Worm (Caenorhabditis elegans) whole organism, midembryonic: ENCODE data around the gene ect-2.
A peak's percentile ranks its signal among the peaks of the same experiment; 100 is the strongest.

Source experiments
- T22C8.4 ChIP-seq: fragments of 200-800 bp; sonication (Bioruptor generic); IDR thresholded peaks from 2 replicates; pipeline ENCODE4 v1.3.6; 2022; ENCODE audit warnings: missing genetic modification characterization, missing compliant biosample characterization
- cog-1 ChIP-seq: sonication (generic microtip); optimal IDR thresholded peaks from 2 replicates; lab custom pipeline; 2016; ENCODE audit warnings: missing genetic modification characterization, missing compliant biosample characterization
- flt-1 ChIP-seq: fragments of 200-800 bp; sonication (Bioruptor generic); IDR thresholded peaks from 2 replicates; pipeline ENCODE4 v1.3.6; 2022; ENCODE audit warnings: missing genetic modification characterization, missing compliant biosample characterization
- klf-2 ChIP-seq: fragments of 200-800 bp; sonication (Bioruptor generic); conservative IDR thresholded peaks from 2 replicates; pipeline ENCODE4 v1.3.6; 2022; ENCODE audit warnings: missing genetic modification reagents, missing genetic modification characterization, missing compliant biosample characterization
- med-1 ChIP-seq: sonication (generic microtip); optimal IDR thresholded peaks from 2 replicates; lab custom pipeline; 2017; ENCODE audit warnings: missing genetic modification characterization, mild to moderate bottlenecking, missing compliant biosample characterization, antibody characterized with exemption, missing genetic modification reagents; ENCODE audit not compliant: insufficient read depth
- ref-1 ChIP-seq: fragments of 200-800 bp; sonication (Bioruptor generic); conservative IDR thresholded peaks from 2 replicates; pipeline ENCODE4 v1.3.6; 2022; ENCODE audit warnings: missing genetic modification reagents, missing genetic modification characterization, missing compliant biosample characterization
- tab-1 ChIP-seq: fragments of 200-800 bp; sonication (Bioruptor generic); IDR thresholded peaks from 2 replicates; pipeline ENCODE4 v1.3.6; 2022; ENCODE audit warnings: missing genetic modification characterization, missing compliant biosample characterization
- ztf-23 ChIP-seq: fragments of 200-800 bp; sonication (Bioruptor generic); IDR thresholded peaks from 2 replicates; pipeline ENCODE4 v1.3.6; 2022; ENCODE audit warnings: missing genetic modification reagents, missing genetic modification characterization, missing compliant biosample characterization
- ztf-29 ChIP-seq: fragments of 200-800 bp; sonication (Bioruptor generic); IDR thresholded peaks from 2 replicates; pipeline ENCODE4 v1.3.6; 2022; ENCODE audit warnings: missing genetic modification reagents, missing genetic modification characterization, missing compliant biosample characterization

Gene ect-2

DNA sequence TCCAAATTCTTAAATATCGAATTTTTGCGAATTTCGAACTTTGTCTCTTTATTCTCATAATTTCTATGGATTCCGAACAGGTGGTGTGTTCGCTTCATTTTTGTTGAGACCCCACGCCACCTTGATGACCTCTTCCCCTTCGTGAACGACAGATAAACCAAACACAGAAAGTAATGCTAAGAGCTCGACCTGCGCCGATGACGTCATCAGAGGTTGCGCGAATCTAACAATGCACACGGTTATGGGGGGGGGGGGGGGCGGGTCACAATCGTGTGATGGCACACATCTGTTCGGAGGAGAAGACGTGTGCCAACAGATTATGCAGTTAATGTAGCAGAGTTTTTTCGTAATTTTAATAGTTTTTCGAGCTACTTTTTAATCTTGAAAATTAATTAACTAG lies 486 bp upstream of the ect-2 start:
- TF ChIP-seq klf-2 (GFP tag; lab: Robert Waterston, UW) (no peak), flt-1 (GFP tag; lab: Robert Waterston, UW) (0 out of 2 replicates have a peak, but pooled peaks have one; percentile 19), ztf-29 (GFP tag; lab: Robert Waterston, UW) (no peak), tab-1 (GFP tag; lab: Robert Waterston, UW) (no peak), med-1 (no peak)

DNA sequence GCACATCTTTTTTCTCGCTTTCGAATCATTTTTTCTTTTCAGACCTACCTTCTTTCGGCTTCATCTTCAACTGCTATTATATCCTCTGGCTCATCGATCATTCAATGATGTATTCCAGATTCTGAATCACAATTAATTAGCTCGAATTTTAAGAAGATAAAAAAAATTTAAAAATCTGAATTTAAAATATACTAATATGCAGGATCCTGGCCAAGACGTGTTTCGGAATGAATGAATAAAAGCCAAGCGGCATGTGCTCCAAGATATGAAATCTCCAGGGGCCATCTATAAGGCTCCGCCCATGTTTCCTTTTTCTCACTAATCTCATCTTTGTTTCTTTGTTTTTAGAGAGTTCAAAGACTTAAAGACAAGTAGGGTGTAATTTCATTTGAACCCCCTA lies 5.7 kb downstream of the ect-2 start, which contains the start of gene mpz-1:
TSS of gene mpz-1 (minus strand) at position 101 of the 400 bp plus-strand sequence.
- TF ChIP-seq ztf-29 (GFP tag; lab: Robert Waterston, UW) (no peak), klf-2 (GFP tag; lab: Robert Waterston, UW) (no peak), tab-1 (GFP tag; lab: Robert Waterston, UW) (no peak), ztf-23 (GFP tag; lab: Robert Waterston, UW) (no peak), flt-1 (GFP tag; lab: Robert Waterston, UW) (no peak), cog-1 (tag; lab: Kevin White, UChicago) (no peak), T22C8.4 (no peak), med-1 (no peak), ref-1 (GFP tag; lab: Robert Waterston, UW) (no peak)

DNA sequence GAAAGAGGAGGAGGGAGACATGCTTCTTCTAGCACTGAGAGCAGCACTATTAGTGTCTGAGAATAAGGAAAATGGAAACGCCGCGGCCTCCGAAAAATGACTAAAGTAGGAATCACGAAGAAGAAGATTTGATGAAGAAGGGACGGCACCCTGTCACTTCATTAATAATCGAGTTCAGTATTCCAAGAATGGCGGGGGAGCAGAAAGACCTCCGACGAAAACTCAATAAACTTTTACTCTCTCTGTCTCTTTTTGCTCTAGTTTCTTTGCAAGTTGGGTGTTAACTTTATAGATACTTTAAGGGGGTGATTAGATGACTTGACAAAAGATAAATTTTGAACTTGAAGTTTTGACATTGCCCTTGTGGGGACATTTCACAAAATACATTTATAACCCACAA lies 14.5 kb downstream of the ect-2 start:
- no peak for TF ChIP-seq med-1
- no peak for TF ChIP-seq tab-1 (GFP tag; lab: Robert Waterston, UW)
- TF ChIP-seq ztf-23 (GFP tag; lab: Robert Waterston, UW), result no peak
- TF ChIP-seq klf-2 (GFP tag; lab: Robert Waterston, UW), result no peak
- TF ChIP-seq cog-1 (tag; lab: Kevin White, UChicago), result no peak
- TF ChIP-seq T22C8.4, result no peak
- no peak for TF ChIP-seq flt-1 (GFP tag; lab: Robert Waterston, UW)
- no peak for TF ChIP-seq ref-1 (GFP tag; lab: Robert Waterston, UW)
- no peak for TF ChIP-seq ztf-29 (GFP tag; lab: Robert Waterston, UW)

- TF ChIP-seq tab-1 (GFP tag; lab: Robert Waterston, UW), result no peak
- TF ChIP-seq flt-1 (GFP tag; lab: Robert Waterston, UW), result no peak
- TF ChIP-seq ztf-23 (GFP tag; lab: Robert Waterston, UW), result no peak
- TF ChIP-seq klf-2 (GFP tag; lab: Robert Waterston, UW), result no peak
- no peak for TF ChIP-seq med-1
- no peak for TF ChIP-seq ref-1 (GFP tag; lab: Robert Waterston, UW)
- TF ChIP-seq cog-1 (tag; lab: Kevin White, UChicago), result no peak
- TF ChIP-seq ztf-29 (GFP tag; lab: Robert Waterston, UW), result no peak
- TF ChIP-seq T22C8.4, result no peak
Measured at ce11 chrII:10767977-10768376, 15.8 kb downstream of the ect-2 start.

ce11 chrII:10766773-10767172 lies 17.0 kb downstream of the ect-2 start:
- TF ChIP-seq T22C8.4, result no peak
- no peak for TF ChIP-seq med-1
- TF ChIP-seq tab-1 (GFP tag; lab: Robert Waterston, UW), result no peak
- no peak for TF ChIP-seq cog-1 (tag; lab: Kevin White, UChicago)
- no peak for TF ChIP-seq ref-1 (GFP tag; lab: Robert Waterston, UW)
- no peak for TF ChIP-seq klf-2 (GFP tag; lab: Robert Waterston, UW)
- no peak for TF ChIP-seq flt-1 (GFP tag; lab: Robert Waterston, UW)
- no peak for TF ChIP-seq ztf-23 (GFP tag; lab: Robert Waterston, UW)

DNA sequence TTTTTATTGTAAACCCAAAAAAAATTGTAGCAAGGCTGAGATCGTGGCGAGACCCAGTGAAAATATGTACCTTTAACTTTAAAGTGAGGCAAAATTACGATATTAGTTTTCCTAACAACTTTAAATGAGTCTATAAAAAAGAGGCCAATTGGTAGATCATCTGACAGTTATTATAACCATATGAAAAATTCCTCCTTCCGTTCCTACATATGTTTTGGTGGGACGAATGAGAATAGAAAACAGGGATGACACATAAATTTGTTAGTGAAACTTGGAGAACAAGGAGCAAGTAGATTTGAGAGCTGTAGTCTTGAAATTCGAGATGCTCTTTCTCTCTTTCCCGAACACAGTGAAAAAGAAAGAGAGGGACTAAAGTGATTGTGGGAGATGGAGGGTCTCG lies 18.5 kb downstream of the ect-2 start:
- TF ChIP-seq ref-1 (GFP tag; lab: Robert Waterston, UW) (no peak), klf-2 (GFP tag; lab: Robert Waterston, UW) (no peak), ztf-29 (GFP tag; lab: Robert Waterston, UW) (no peak), med-1 (no peak), tab-1 (GFP tag; lab: Robert Waterston, UW) (no peak), T22C8.4 (no peak), flt-1 (GFP tag; lab: Robert Waterston, UW) (no peak), cog-1 (tag; lab: Kevin White, UChicago) (no peak), ztf-23 (GFP tag; lab: Robert Waterston, UW) (no peak)

- TF ChIP-seq T22C8.4, result no peak
- no peak for TF ChIP-seq cog-1 (tag; lab: Kevin White, UChicago)
- TF ChIP-seq ref-1 (GFP tag; lab: Robert Waterston, UW), result no peak
Measured at ce11 chrII:10761653-10762052, 22.1 kb downstream of the ect-2 start.

- no peak for TF ChIP-seq med-1
- no peak for TF ChIP-seq flt-1 (GFP tag; lab: Robert Waterston, UW)
- no peak for TF ChIP-seq tab-1 (GFP tag; lab: Robert Waterston, UW)
- no peak for TF ChIP-seq ref-1 (GFP tag; lab: Robert Waterston, UW)
- TF ChIP-seq T22C8.4, result no peak
- TF ChIP-seq ztf-29 (GFP tag; lab: Robert Waterston, UW), result no peak
- TF ChIP-seq ztf-23 (GFP tag; lab: Robert Waterston, UW), result no peak
- TF ChIP-seq cog-1 (tag; lab: Kevin White, UChicago), result no peak
- TF ChIP-seq klf-2 (GFP tag; lab: Robert Waterston, UW), result no peak
Measured at ce11 chrII:10760801-10761200, 23.0 kb downstream of the ect-2 start.

ce11 chrII:10759425-10759824 lies 24.3 kb downstream of the ect-2 start:
- TF ChIP-seq klf-2 (GFP tag; lab: Robert Waterston, UW), result no peak
- TF ChIP-seq flt-1 (GFP tag; lab: Robert Waterston, UW), result no peak
- no peak for TF ChIP-seq ztf-29 (GFP tag; lab: Robert Waterston, UW)

- no peak for TF ChIP-seq T22C8.4
- no peak for TF ChIP-seq med-1
- no peak for TF ChIP-seq tab-1 (GFP tag; lab: Robert Waterston, UW)
- no peak for TF ChIP-seq klf-2 (GFP tag; lab: Robert Waterston, UW)
- no peak for TF ChIP-seq ref-1 (GFP tag; lab: Robert Waterston, UW)
- no peak for TF ChIP-seq flt-1 (GFP tag; lab: Robert Waterston, UW)
- TF ChIP-seq ztf-29 (GFP tag; lab: Robert Waterston, UW), result no peak
- TF ChIP-seq cog-1 (tag; lab: Kevin White, UChicago), result no peak
- TF ChIP-seq ztf-23 (GFP tag; lab: Robert Waterston, UW), result no peak
Measured at ce11 chrII:10758951-10759350, 24.8 kb downstream of the ect-2 start.
